Worm (Caenorhabditis elegans) whole organism, L2 larva: ENCODE measurements around the gene F53A9.3.
A peak's percentile ranks its signal among the peaks of the same experiment; 100 is the strongest.

Experiments used
- F13H6.1 ChIP-seq: sonication (generic microtip); optimal IDR thresholded peaks from 2 replicates; lab custom pipeline; 2016; ENCODE audit warnings: missing genetic modification characterization, missing compliant biosample characterization
- Y55F3AM.14 ChIP-seq: fragments of 200-800 bp; sonication (Bioruptor generic); optimal IDR thresholded peaks from 2 replicates; lab custom pipeline; 2018; ENCODE audit warnings: mild to moderate bottlenecking, missing genetic modification characterization, missing compliant biosample characterization
- ZK546.5 ChIP-seq: sonication (generic microtip); optimal IDR thresholded peaks from 2 replicates; lab custom pipeline; 2017; ENCODE audit warnings: missing biosample characterization, missing genetic modification characterization
- alr-1 ChIP-seq: fragments of 150-350 bp; optimal IDR thresholded peaks from 2 replicates; lab custom pipeline; 2014; ENCODE audit warnings: missing biosample characterization, missing genetic modification characterization
- ama-1 ChIP-seq: fragments of 150-350 bp; optimal IDR thresholded peaks from 2 replicates; lab custom pipeline; 2018; ENCODE audit warnings: inconsistent platforms
- blmp-1 ChIP-seq: sonication (generic microtip); optimal IDR thresholded peaks from 2 replicates; lab custom pipeline; 2017; ENCODE audit warnings: missing genetic modification characterization, mild to moderate bottlenecking, missing compliant biosample characterization, antibody characterized with exemption, moderate library complexity; ENCODE audit not compliant: insufficient read depth
- ceh-16 ChIP-seq: fragments of 150-350 bp; optimal IDR thresholded peaks from 2 replicates; lab custom pipeline; 2014; ENCODE audit warnings: missing biosample characterization, missing genetic modification characterization
- crh-2 ChIP-seq: sonication (generic microtip); optimal IDR thresholded peaks from 2 replicates; lab custom pipeline; 2017; ENCODE audit warnings: missing biosample characterization, missing genetic modification characterization
- dmd-4 ChIP-seq: sonication (generic microtip); optimal IDR thresholded peaks from 2 replicates; lab custom pipeline; 2017; ENCODE audit warnings: missing biosample characterization, missing genetic modification characterization
- egl-27 ChIP-seq: sonication (generic microtip); optimal IDR thresholded peaks from 3 replicates; lab custom pipeline; 2017; ENCODE audit warnings: missing biosample characterization, missing genetic modification reagents, missing genetic modification characterization
- elt-1 ChIP-seq: fragments of 150-350 bp; optimal IDR thresholded peaks from 2 replicates; lab custom pipeline; 2014; ENCODE audit warnings: missing biosample characterization, missing genetic modification characterization
- elt-3 ChIP-seq: sonication (generic microtip); optimal IDR thresholded peaks from 2 replicates; lab custom pipeline; 2017; ENCODE audit warnings: missing biosample characterization, missing genetic modification characterization
- lin-11 ChIP-seq: fragments of 150-350 bp; sonication (generic microtip); optimal IDR thresholded peaks from 2 replicates; lab custom pipeline; 2014; ENCODE audit warnings: missing biosample characterization, missing genetic modification characterization, inconsistent platforms, mixed read lengths
- lin-13 ChIP-seq: fragments of 150-350 bp; optimal IDR thresholded peaks from 2 replicates; lab custom pipeline; 2014; ENCODE audit warnings: missing biosample characterization, missing genetic modification reagents, missing genetic modification characterization
- lsy-2 ChIP-seq, 2 experiments: fragments of 150-350 bp in 1 of 2; sonication (generic microtip) in 1 of 2; optimal IDR thresholded peaks; 2 replicates each; lab custom pipeline; 2014 to 2017; ENCODE audit warnings: missing biosample characterization in 2 of 2, missing genetic modification characterization in 2 of 2
- mab-5 ChIP-seq: fragments of 150-350 bp; optimal IDR thresholded peaks from 2 replicates; lab custom pipeline; 2014; ENCODE audit warnings: missing biosample characterization, missing genetic modification characterization
- mbf-1 ChIP-seq: sonication (generic microtip); optimal IDR thresholded peaks from 2 replicates; lab custom pipeline; 2017; ENCODE audit warnings: missing biosample characterization, missing genetic modification characterization
- mdl-1 ChIP-seq, 2 experiments: fragments of 150-350 bp in 1 of 2; sonication (generic microtip) in 1 of 2; optimal IDR thresholded peaks; 2 replicates each; lab custom pipeline; 2017; ENCODE audit warnings: missing biosample characterization in 2 of 2, missing genetic modification characterization in 2 of 2
- nhr-11 ChIP-seq: fragments of 150-350 bp; optimal IDR thresholded peaks from 2 replicates; lab custom pipeline; 2014; ENCODE audit warnings: missing biosample characterization, missing genetic modification characterization
- nhr-12 ChIP-seq: fragments of 150-350 bp; optimal IDR thresholded peaks from 2 replicates; lab custom pipeline; 2014; ENCODE audit warnings: missing biosample characterization, missing genetic modification characterization
- nhr-129 ChIP-seq: fragments of 150-350 bp; optimal IDR thresholded peaks from 2 replicates; lab custom pipeline; 2014; ENCODE audit warnings: missing biosample characterization, missing genetic modification characterization
- nhr-23 ChIP-seq: fragments of 150-350 bp; optimal IDR thresholded peaks from 2 replicates; lab custom pipeline; 2014; ENCODE audit warnings: missing biosample characterization, missing genetic modification reagents, missing genetic modification characterization
- nhr-237 ChIP-seq: fragments of 150-350 bp; optimal IDR thresholded peaks from 2 replicates; lab custom pipeline; 2014; ENCODE audit warnings: missing biosample characterization, missing genetic modification characterization
- nhr-6 ChIP-seq: fragments of 150-350 bp; optimal IDR thresholded peaks from 2 replicates; lab custom pipeline; 2014; ENCODE audit warnings: missing biosample characterization, missing genetic modification characterization
- nhr-77 ChIP-seq: fragments of 150-350 bp; optimal IDR thresholded peaks from 2 replicates; lab custom pipeline; 2014; ENCODE audit warnings: missing biosample characterization, missing genetic modification characterization
- sem-4 ChIP-seq: fragments of 150-350 bp; optimal IDR thresholded peaks from 2 replicates; lab custom pipeline; 2014; ENCODE audit warnings: missing biosample characterization, missing genetic modification reagents, missing genetic modification characterization
- sma-3 ChIP-seq: sonication (generic microtip); optimal IDR thresholded peaks from 2 replicates; lab custom pipeline; 2016; ENCODE audit warnings: missing genetic modification reagents, missing genetic modification characterization, missing compliant biosample characterization
- sma-9 ChIP-seq, 2 experiments: fragments of 150-350 bp in 1 of 2; sonication (generic microtip) in 1 of 2; optimal IDR thresholded peaks; 2 replicates each; lab custom pipeline; 2014 to 2016; ENCODE audit warnings: missing genetic modification characterization in 2 of 2, mild to moderate bottlenecking in 1 of 2, missing biosample characterization in 1 of 2, missing compliant biosample characterization in 1 of 2, missing genetic modification reagents in 1 of 2, moderate library complexity in 1 of 2
- unc-39 ChIP-seq: fragments of 150-350 bp; optimal IDR thresholded peaks from 2 replicates; lab custom pipeline; 2014; ENCODE audit warnings: missing biosample characterization, missing genetic modification characterization
- unc-55 ChIP-seq: fragments of 150-350 bp; sonication (generic microtip); optimal IDR thresholded peaks from 3 replicates; lab custom pipeline; 2014; ENCODE audit warnings: missing biosample characterization, missing genetic modification reagents, missing genetic modification characterization
- unc-62 ChIP-seq: fragments of 150-350 bp; optimal IDR thresholded peaks from 2 replicates; lab custom pipeline; 2014; ENCODE audit warnings: missing biosample characterization, missing genetic modification reagents, missing genetic modification characterization
- zag-1 ChIP-seq: fragments of 150-350 bp; optimal IDR thresholded peaks from 2 replicates; lab custom pipeline; 2014; ENCODE audit warnings: missing biosample characterization, missing genetic modification characterization
- ztf-1 ChIP-seq: fragments of 200-800 bp; sonication (Bioruptor generic); conservative IDR thresholded peaks from 2 replicates; pipeline ENCODE4 v1.3.6; 2022; ENCODE audit warnings: missing genetic modification characterization, missing compliant biosample characterization
- ztf-11 ChIP-seq: sonication (generic microtip); optimal IDR thresholded peaks from 2 replicates; lab custom pipeline; 2017; ENCODE audit warnings: missing biosample characterization, missing genetic modification characterization
- ztf-4 ChIP-seq: fragments of 150-350 bp; optimal IDR thresholded peaks from 2 replicates; lab custom pipeline; 2014; ENCODE audit warnings: missing biosample characterization, missing genetic modification characterization

Gene F53A9.3

DNA sequence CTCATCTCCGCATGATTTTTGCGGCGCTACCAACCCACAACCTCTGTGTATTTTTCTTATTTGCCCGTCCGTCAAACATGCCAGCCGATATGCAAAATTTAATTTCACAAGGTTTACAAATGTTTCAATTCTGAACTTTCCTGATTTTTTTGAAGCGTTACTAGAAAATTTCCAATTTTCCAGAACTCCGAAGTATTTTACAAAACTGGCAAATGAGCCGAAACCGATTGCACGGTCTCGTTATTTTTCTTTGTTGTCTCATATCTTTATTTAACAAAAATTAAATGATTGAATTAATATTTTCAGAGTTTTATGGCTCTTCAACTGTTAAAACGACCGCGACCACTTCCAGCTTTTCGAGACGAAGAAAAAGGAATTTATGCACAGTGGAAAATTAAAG, at the start of gene F53A9.3:
F53A9.3 (plus strand) TSS at position 301 of the 400 bp plus-strand sequence.
- TF ChIP-seq nhr-11 (tag; lab: Kevin White, UChicago) (no peak), ztf-11 (no peak), zag-1 (tag; lab: Kevin White, UChicago) (no peak), ceh-16 (no peak), nhr-12 (tag; lab: Kevin White, UChicago) (no peak), lin-13 (no peak), Y55F3AM.14 (GFP tag; lab: Kevin White, UChicago) (no peak), dmd-4 (tag; lab: Kevin White, UChicago) (no peak), alr-1 (tag; lab: Kevin White, UChicago) (no peak), ztf-1 (GFP tag; lab: Robert Waterston, UW) (no peak), egl-27 (tag; lab: Kevin White, UChicago) (no peak), unc-62 (GFP tag; lab: Kevin White, UChicago) (no peak), unc-55 (GFP tag; lab: Kevin White, UChicago) (no peak), sma-3 (no peak), elt-3 (tag; lab: Kevin White, UChicago) (no peak), nhr-237 (tag; lab: Kevin White, UChicago) (no peak), lsy-2 (tag; optimal IDR thresholded peaks at IDR 0.05; lab: Kevin White, UChicago) (no peak), sma-9 (GFP tag; optimal IDR thresholded peaks at IDR 0.05; lab: Kevin White, UChicago) (no peak), sma-9 (tag; optimal IDR thresholded peaks at IDR 0.05; lab: Kevin White, UChicago) (no peak)

DNA sequence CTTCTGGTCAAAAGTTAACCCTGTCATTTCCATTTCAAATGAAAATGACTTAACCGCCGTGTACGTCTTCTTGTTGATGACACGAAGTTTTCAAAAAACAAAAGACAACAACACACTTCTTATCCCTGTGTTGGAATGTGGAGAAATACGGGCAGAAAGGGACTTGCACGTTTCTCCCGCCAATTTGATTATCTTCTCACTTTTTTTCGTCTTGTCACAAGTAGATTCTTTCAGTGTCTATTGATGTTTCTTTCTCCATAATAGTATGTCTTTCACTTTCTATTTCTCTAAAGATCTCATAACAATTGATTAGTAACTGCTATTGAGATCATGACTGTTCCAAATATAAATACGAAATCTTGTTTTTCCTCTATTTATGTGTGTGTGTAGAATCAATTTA, 48.6 kb upstream of the F53A9.3 start:
- no peak for TF ChIP-seq mdl-1 (tag; optimal IDR thresholded peaks at IDR 0.05; lab: Kevin White, UChicago)
- TF ChIP-seq nhr-129, result peak; percentile 28
- peak; percentile 15 for TF ChIP-seq sma-9 (GFP tag; optimal IDR thresholded peaks at IDR 0.05; lab: Kevin White, UChicago)
- TF ChIP-seq sma-9 (tag; optimal IDR thresholded peaks at IDR 0.05; lab: Kevin White, UChicago), result no peak
- peak; percentile 62 for TF ChIP-seq blmp-1 (tag; lab: Kevin White, UChicago)
- TF ChIP-seq ztf-4 (tag; lab: Kevin White, UChicago), result no peak
- TF ChIP-seq sma-3, result no peak

DNA sequence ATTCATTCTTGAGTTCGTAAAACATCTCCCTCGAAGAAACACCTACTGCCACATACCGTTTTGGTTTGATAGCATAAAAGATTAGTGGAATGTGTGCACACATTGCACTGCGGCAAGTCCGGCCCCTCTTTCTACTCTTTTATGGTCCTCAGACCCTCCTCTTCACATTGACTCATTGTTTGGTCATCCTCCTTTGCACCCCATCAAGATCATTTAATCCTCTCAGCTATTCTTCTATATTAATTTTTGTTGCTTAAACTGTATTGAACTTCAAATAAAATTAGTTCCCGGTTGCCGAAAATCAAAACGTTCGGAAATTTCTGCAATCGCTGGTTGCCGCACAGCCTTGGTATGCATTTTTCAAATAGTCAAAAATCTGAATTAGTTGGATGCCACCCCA, 47.8 kb upstream of the F53A9.3 start, which contains the start of gene rig-1:
rig-1 (plus strand) TSS at position 301 of the 400 bp plus-strand sequence.
- TF ChIP-seq mbf-1 (tag; lab: Kevin White, UChicago) (no peak), egl-27 (tag; lab: Kevin White, UChicago) (no peak), sem-4 (tag; lab: Kevin White, UChicago) (no peak), ama-1 (no peak), ZK546.5 (tag; lab: Kevin White, UChicago) (no peak), blmp-1 (tag; lab: Kevin White, UChicago) (no peak), lsy-2 (tag; optimal IDR thresholded peaks at IDR 0.05; lab: Kevin White, UChicago) (no peak), sma-3 (no peak)

DNA sequence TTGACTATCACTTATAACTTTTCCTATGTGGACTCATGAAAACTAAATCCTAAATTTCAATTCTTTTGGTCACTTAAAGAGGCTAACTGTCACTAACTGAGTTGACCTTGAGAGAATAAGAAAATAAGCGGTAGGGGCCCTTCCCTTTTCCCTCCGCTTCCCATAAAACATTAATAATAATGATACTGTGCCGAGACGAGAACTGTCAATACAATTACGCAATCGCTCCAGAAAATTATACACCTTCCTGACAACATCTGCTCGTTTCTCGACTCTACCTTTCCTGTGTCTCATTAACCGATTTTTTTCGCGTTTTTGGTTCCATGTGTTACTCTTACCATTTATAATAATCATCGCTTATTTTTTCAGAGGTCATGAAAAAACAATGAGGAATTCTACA, 47.2 kb upstream of the F53A9.3 start:
- no peak for TF ChIP-seq blmp-1 (tag; lab: Kevin White, UChicago)

DNA sequence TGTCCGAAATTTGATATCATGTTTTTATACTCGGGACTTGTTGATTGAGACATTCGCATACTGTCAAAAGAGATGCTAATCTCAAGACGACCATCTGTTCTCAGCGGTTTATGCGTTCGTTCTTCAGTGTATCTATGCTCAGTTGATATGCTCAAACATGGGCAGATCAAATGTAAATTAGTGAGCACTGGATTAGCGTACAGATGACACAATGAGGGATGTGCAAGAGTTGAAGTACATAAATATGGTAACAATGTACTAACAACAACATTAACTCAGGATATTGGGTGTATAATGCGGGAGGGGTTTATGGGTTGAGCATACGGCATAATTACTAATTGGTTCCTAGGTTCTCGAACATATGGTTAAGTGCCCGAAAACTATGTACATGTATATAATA, 45.7 kb upstream of the F53A9.3 start:
- TF ChIP-seq elt-1 (tag; lab: Kevin White, UChicago) (no peak), egl-27 (tag; lab: Kevin White, UChicago) (no peak), nhr-77 (tag; lab: Kevin White, UChicago) (no peak), ztf-4 (tag; lab: Kevin White, UChicago) (no peak), elt-3 (tag; lab: Kevin White, UChicago) (no peak), mab-5 (tag; lab: Kevin White, UChicago) (no peak), F13H6.1 (tag; lab: Kevin White, UChicago) (no peak), unc-39 (tag; lab: Kevin White, UChicago) (no peak), lin-11 (tag; lab: Kevin White, UChicago) (no peak), nhr-23 (tag; lab: Kevin White, UChicago) (no peak), crh-2 (tag; lab: Kevin White, UChicago) (no peak), lin-13 (no peak), nhr-6 (tag; lab: Kevin White, UChicago) (no peak), Y55F3AM.14 (GFP tag; lab: Kevin White, UChicago) (no peak)
- TF ChIP-seq, all 48 proteins: peak for 0
